Worm (Caenorhabditis elegans) whole organism, L4/young adult: Measurements from ENCODE around the gene T20D4.7.

Experiments
- dao-5 ChIP-seq: sonication (generic microtip); optimal IDR thresholded peaks from 2 replicates; lab custom pipeline; 2016; ENCODE audit warnings: missing genotype, missing genetic modification characterization, moderate library complexity, missing compliant biosample characterization
- him-1 ChIP-seq: sonication (generic microtip); optimal IDR thresholded peaks from 2 replicates; lab custom pipeline; 2016; ENCODE audit warnings: missing genotype, missing genetic modification reagents, missing genetic modification characterization, missing compliant biosample characterization

DNA sequence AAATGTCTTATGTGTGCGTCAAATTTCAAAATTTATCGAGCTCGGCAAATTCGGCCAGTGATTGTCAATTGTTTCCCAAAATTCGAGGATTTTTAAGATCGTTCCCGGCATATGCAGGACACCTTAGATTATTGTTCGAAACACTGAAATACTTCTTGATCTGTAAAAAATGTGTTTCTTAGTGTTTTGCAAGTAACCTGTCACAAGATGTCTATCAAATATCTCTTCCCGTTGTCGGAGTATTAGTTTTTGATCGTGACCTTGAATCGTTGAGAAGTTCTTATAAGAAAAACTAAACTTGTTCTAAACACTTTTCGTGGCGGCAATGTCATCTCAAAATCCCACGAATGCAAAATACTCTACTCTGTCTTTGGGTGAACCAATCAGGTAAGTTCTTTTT is 46.2 kb upstream of the T20D4.7 start, which contains the start of gene C04E12.4:
- TF ChIP-seq dao-5 (tag; lab: Kevin White, UChicago) (no peak), him-1 (no peak)
